Worm (Caenorhabditis elegans) whole organism, young adult: Measurements from ENCODE around the gene rfip-2.

ENCODE experiments used
- F23B12.7 ChIP-seq: sonication (generic microtip); optimal IDR thresholded peaks from 2 replicates; lab custom pipeline; 2017; ENCODE audit warnings: missing genetic modification characterization, mild to moderate bottlenecking, missing compliant biosample characterization, antibody characterized with exemption, moderate library complexity; ENCODE audit not compliant: insufficient read depth
- F52B5.7 ChIP-seq: sonication (generic microtip); optimal IDR thresholded peaks from 2 replicates; lab custom pipeline; 2016; ENCODE audit warnings: mild to moderate bottlenecking, missing genetic modification characterization, missing compliant biosample characterization
- T07F8.4 ChIP-seq: sonication (generic microtip); optimal IDR thresholded peaks from 2 replicates; lab custom pipeline; 2016; ENCODE audit warnings: mild to moderate bottlenecking, missing genetic modification characterization, moderate library complexity, missing compliant biosample characterization
- attf-5 ChIP-seq: fragments of 200-800 bp; sonication (Bioruptor generic); optimal IDR thresholded peaks from 2 replicates; lab custom pipeline; 2018; ENCODE audit warnings: mild to moderate bottlenecking, missing genetic modification characterization, missing compliant biosample characterization
- dpl-1 ChIP-seq: fragments of 150-350 bp; optimal IDR thresholded peaks from 2 replicates; lab custom pipeline; 2014; ENCODE audit warnings: missing biosample characterization, missing genetic modification reagents, missing genetic modification characterization
- him-1 ChIP-seq: sonication (generic microtip); optimal IDR thresholded peaks from 2 replicates; lab custom pipeline; 2016; ENCODE audit warnings: missing genotype, missing genetic modification reagents, missing genetic modification characterization, missing compliant biosample characterization
- lin-40 ChIP-seq: sonication (generic microtip); optimal IDR thresholded peaks from 2 replicates; lab custom pipeline; 2016; ENCODE audit warnings: missing genetic modification characterization, mild to moderate bottlenecking, missing compliant biosample characterization, missing genotype, missing genetic modification reagents
- lsl-1 ChIP-seq: fragments of 200-800 bp; sonication (Bioruptor generic); optimal IDR thresholded peaks from 2 replicates; lab custom pipeline; 2018; ENCODE audit warnings: mild to moderate bottlenecking, missing genetic modification characterization, moderate library complexity, missing compliant biosample characterization
- pbrm-1 ChIP-seq: fragments of 200-800 bp; sonication (Bioruptor generic); IDR thresholded peaks from 2 replicates; pipeline ENCODE4 v1.3.6; 2022; ENCODE audit warnings: missing genetic modification reagents, missing genetic modification characterization, missing compliant biosample characterization
- pha-4 ChIP-seq: fragments of 150-350 bp; sonication (generic microtip); optimal IDR thresholded peaks from 2 replicates; lab custom pipeline; 2014; ENCODE audit warnings: missing biosample characterization, missing genetic modification reagents, missing genetic modification characterization
- ztf-22 ChIP-seq: fragments of 200-800 bp; sonication (Bioruptor generic); optimal IDR thresholded peaks from 2 replicates; lab custom pipeline; 2018; ENCODE audit warnings: mild to moderate bottlenecking, missing genetic modification characterization, moderate library complexity, missing compliant biosample characterization

DNA sequence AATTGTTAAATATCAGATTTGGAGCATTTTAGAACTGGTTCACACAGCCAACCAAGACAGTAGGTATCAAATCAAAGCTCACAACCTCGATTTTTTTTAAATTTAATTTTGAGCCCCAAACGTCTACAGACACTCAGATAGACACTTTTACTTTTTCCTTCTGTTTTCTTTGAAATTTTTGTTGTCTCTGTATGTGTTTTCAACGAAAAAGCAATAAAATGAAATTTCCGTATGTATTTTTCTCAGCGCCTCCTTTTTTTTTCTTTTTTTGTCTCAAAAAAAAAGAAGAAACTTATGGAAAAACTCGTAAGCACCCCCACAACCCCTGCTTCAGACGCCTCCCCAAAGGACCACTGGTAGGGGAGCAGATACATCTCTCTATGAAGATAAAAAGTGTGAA is 50.2 kb downstream of the rfip-2 start:
- TF ChIP-seq ztf-22: no peak
- TF ChIP-seq attf-5 (GFP tag; lab: Kevin White, UChicago): no peak
- TF ChIP-seq F52B5.7 (tag; lab: Kevin White, UChicago): no peak
- TF ChIP-seq him-1 (tag; lab: Kevin White, UChicago): no peak
- no peak for TF ChIP-seq lin-40 (tag; lab: Kevin White, UChicago)
- TF ChIP-seq T07F8.4 (tag; lab: Kevin White, UChicago): no peak
- no peak for TF ChIP-seq dpl-1
- TF ChIP-seq F23B12.7 (tag; lab: Kevin White, UChicago): no peak
- no peak for TF ChIP-seq pbrm-1
- no peak for TF ChIP-seq pha-4 (tag; lab: Kevin White, UChicago)
- no peak for TF ChIP-seq lsl-1
